Fruit fly (Drosophila melanogaster) whole organism, adult: ENCODE data around the gene CG44085.

Source experiments
- CG11617 ChIP-seq: fragments of 200-800 bp; sonication (Bioruptor generic); optimal IDR thresholded peaks from 2 replicates; lab custom pipeline; 2017; ENCODE audit warnings: mild to moderate bottlenecking, missing biosample characterization, missing genetic modification reagents, missing genetic modification characterization
- CG1620 ChIP-seq: fragments of 200-800 bp; sonication (Bioruptor generic); optimal IDR thresholded peaks from 2 replicates; lab custom pipeline; 2016; ENCODE audit warnings: missing biosample characterization, missing genetic modification characterization
- CG5204 ChIP-seq: fragments of 200-800 bp; sonication (Bioruptor generic); optimal IDR thresholded peaks from 2 replicates; lab custom pipeline; 2016; ENCODE audit warnings: missing biosample characterization, missing genetic modification characterization
- CG7045 ChIP-seq: fragments of 200-800 bp; sonication (Bioruptor generic); optimal IDR thresholded peaks from 2 replicates; lab custom pipeline; 2017; ENCODE audit warnings: missing biosample characterization, mild to moderate bottlenecking, missing genetic modification characterization
- Hr96 ChIP-seq: fragments of 200-800 bp; sonication (Bioruptor generic); optimal IDR thresholded peaks from 2 replicates; lab custom pipeline; 2016; ENCODE audit warnings: missing biosample characterization, missing genetic modification characterization
- cic ChIP-seq: fragments of 200-800 bp; sonication (Bioruptor generic); optimal IDR thresholded peaks from 2 replicates; lab custom pipeline; 2017; ENCODE audit warnings: missing biosample characterization, mild to moderate bottlenecking, missing genetic modification characterization, moderate library complexity
- tj ChIP-seq: fragments of 200-800 bp; sonication (Bioruptor generic); optimal IDR thresholded peaks from 3 replicates; lab custom pipeline; 2017; ENCODE audit warnings: missing biosample characterization, mild to moderate bottlenecking, missing genetic modification characterization, moderate library complexity

DNA sequence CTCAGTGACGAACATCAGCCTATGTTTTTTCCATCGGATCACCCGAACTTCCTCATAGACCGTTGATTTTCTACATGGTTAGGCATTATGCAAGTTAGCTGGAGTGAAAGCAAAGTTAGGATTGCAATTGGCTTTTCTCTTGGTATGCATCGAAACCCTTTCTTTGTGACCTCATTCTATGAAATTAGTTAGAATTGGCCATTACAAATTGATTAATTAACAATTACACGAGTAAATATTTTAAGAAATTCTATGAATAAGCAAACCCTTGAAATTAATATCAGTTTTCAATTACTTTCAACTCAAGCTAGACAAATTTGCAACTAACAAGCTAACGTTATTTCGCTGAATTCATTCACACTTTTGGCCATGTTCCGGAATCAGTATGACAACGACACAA lies 29.1 kb upstream of the CG44085 start, which contains the start of gene Prosalpha6T:
- TF ChIP-seq tj (GFP tag; lab: Kevin White, UChicago) = no peak
- TF ChIP-seq CG1620 (GFP tag; lab: Kevin White, UChicago) = no peak
- no peak for TF ChIP-seq Hr96
- TF ChIP-seq CG5204 (GFP tag; lab: Kevin White, UChicago) = no peak
- TF ChIP-seq CG7045 (GFP tag; lab: Kevin White, UChicago) = no peak
- no peak for TF ChIP-seq cic (GFP tag; lab: Kevin White, UChicago)
- TF ChIP-seq CG11617 (GFP tag; lab: Kevin White, UChicago) = no peak
